Fruit fly (Drosophila melanogaster): ENCODE measurements around the gene CenG1A.

The CenG1A gene

dm6 chr2L:13803032-13803661 is 32.2 kb upstream of the CenG1A start, which contains the start of gene CAH1 (continued):
- TF ChIP-seq Sry-β (GFP tag; optimal IDR thresholded peaks at IDR 0.05) (no peak), yki (optimal IDR thresholded peaks at IDR 0.05) (no peak), CG3281 (GFP tag; optimal IDR thresholded peaks at IDR 0.05) (no peak), CG17328 (GFP tag; IDR thresholded peaks at IDR 0.05) (0 out of 2 replicates have a peak, but pooled peaks have one; percentile 9), CG6765 (GFP tag; optimal IDR thresholded peaks at IDR 0.05) (no peak), gce (GFP tag; IDR thresholded peaks at IDR 0.05) (no peak), pb (GFP tag; optimal IDR thresholded peaks at IDR 0.05) (no peak), dmrt99B (tag; optimal IDR thresholded peaks at IDR 0.05) (no peak), dmrt11E (tag; optimal IDR thresholded peaks at IDR 0.05) (no peak), Oaz (GFP tag; IDR thresholded peaks at IDR 0.05) (no peak), Atf3 (GFP tag; optimal IDR thresholded peaks at IDR 0.05) (no peak), CG30431 (GFP tag; optimal IDR thresholded peaks at IDR 0.05) (no peak), CG18764 (GFP tag; optimal IDR thresholded peaks at IDR 0.05) (no peak), run (tag; optimal IDR thresholded peaks at IDR 0.05) (no peak), ro (GFP tag; IDR thresholded peaks at IDR 0.05) (no peak), so (GFP tag; IDR thresholded peaks at IDR 0.05) (no peak), btn (GFP tag; optimal IDR thresholded peaks at IDR 0.05) (no peak), CG11093 (GFP tag; IDR thresholded peaks at IDR 0.05) (no peak), CG4617 (GFP tag; optimal IDR thresholded peaks at IDR 0.05; ENCODE audit: borderline replicate concordance) (no peak), CG14965 (GFP tag; optimal IDR thresholded peaks at IDR 0.05; ENCODE audit: borderline replicate concordance) (no peak), Atf6 (GFP tag; IDR thresholded peaks at IDR 0.05) (no peak), CG13424 (tag; optimal IDR thresholded peaks at IDR 0.05) (no peak), CG10959 (GFP tag; IDR thresholded peaks at IDR 0.05) (no peak), bowl (GFP tag; IDR thresholded peaks at IDR 0.05) (no peak), CG7357 (GFP tag; IDR thresholded peaks at IDR 0.05) (no peak), ci (GFP tag; IDR thresholded peaks at IDR 0.05) (no peak), HLH4C (GFP tag; IDR thresholded peaks at IDR 0.05; ENCODE audit: partially characterized antibody) (no peak), ERR (GFP tag; optimal IDR thresholded peaks at IDR 0.05) (no peak), CG32532 (GFP tag; IDR thresholded peaks at IDR 0.05) (peak; percentile 19; the same call in 1 of the 2 replicates), Mad (GFP tag; optimal IDR thresholded peaks at IDR 0.05) (no peak), Adf1 (GFP tag; IDR thresholded peaks at IDR 0.05) (peak; percentile 95), CG43689 (GFP tag; IDR thresholded peaks at IDR 0.05) (no peak), row (GFP tag; IDR thresholded peaks at IDR 0.05) (no peak), sd (tag; optimal IDR thresholded peaks at IDR 0.05) (no peak), CG15514 (GFP tag; optimal IDR thresholded peaks at IDR 0.05) (peak; percentile 21), Bdp1 (GFP tag; optimal IDR thresholded peaks at IDR 0.05) (no peak), CG10274 (GFP tag; optimal IDR thresholded peaks at IDR 0.05) (no peak), jing (GFP tag; optimal IDR thresholded peaks at IDR 0.05) (no peak), tll (GFP tag; optimal IDR thresholded peaks at IDR 0.05) (no peak), Hr78 (GFP tag; optimal IDR thresholded peaks at IDR 0.05) (peak in 1 of 2 experiments; percentile 96), crp (GFP tag; optimal IDR thresholded peaks at IDR 0.05) (no peak), crol (GFP tag; IDR thresholded peaks at IDR 0.05) (peak; percentile 92), CG5180 (GFP tag; optimal IDR thresholded peaks at IDR 0.05) (no peak)

Measured in whole organism, embryonic.